Worm (Caenorhabditis elegans): ENCODE data around the gene T19H12.12.

T19H12.12 gene

DNA sequence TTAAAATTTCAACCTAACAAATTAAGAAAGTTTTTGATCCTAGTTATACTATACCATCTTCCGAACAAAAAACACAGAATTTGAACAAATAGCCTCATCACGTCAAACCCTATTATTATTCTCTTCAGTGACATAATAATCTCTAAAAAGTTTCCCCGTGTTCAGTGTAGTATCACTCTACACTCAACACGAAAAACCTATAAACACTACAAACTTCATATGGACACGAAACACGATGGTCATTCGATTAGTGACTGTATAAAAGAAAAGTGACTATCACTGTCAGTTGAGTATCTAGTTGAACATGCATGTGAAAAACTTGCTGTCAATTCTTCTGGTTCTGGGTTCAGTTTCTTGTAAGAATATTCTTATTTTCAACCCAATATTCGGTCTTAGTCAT, 19.1 kb downstream of the T19H12.12 start, which contains the start of gene ugt-8:
TSS of gene ugt-8 (plus strand) at position 235 of the 400 bp plus-strand sequence.
- no peak for TF ChIP-seq nhr-12 (tag; optimal IDR thresholded peaks at IDR 0.05)
- TF ChIP-seq sem-2 (GFP tag; optimal IDR thresholded peaks at IDR 0.05) = no peak
- TF ChIP-seq lin-32 (GFP tag; optimal IDR thresholded peaks at IDR 0.05) = no peak

DNA sequence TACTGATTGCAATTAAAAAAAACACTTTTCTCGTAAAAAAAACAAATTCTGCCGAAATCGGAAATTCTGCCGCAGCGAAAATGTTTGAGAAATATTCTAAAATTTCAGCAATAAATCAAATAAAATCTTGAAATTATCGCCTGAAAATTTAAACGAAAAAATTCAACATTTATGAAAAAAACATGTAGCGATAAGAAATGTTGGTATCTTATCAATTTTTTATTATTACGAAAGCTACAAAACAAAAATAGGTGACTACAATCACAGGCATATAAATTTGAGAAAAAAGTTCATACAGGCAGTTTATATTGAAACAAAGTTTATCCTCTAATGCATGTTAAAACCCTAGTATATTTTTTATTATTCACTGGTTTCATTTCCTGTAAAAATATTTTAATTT, 21.4 kb downstream of the T19H12.12 start, which contains the start of gene ugt-14:
TSS of gene ugt-14 (plus strand) at position 301 of the 400 bp plus-strand sequence.
- TF ChIP-seq hlh-1 (tag; optimal IDR thresholded peaks at IDR 0.05) (no peak), nhr-76 (tag; optimal IDR thresholded peaks at IDR 0.05) (no peak), ces-1 (GFP tag; optimal IDR thresholded peaks at IDR 0.05) (no peak), M03D4.4 (tag; optimal IDR thresholded peaks at IDR 0.05) (no peak), snpc-4 (tag; optimal IDR thresholded peaks at IDR 0.05) (no peak), elt-3 (tag; optimal IDR thresholded peaks at IDR 0.05) (no peak), lin-13 (tag; optimal IDR thresholded peaks at IDR 0.05) (no peak), flh-1 (GFP tag; optimal IDR thresholded peaks at IDR 0.05) (no peak), drap-1 (GFP tag; optimal IDR thresholded peaks at IDR 0.05) (no peak)

DNA sequence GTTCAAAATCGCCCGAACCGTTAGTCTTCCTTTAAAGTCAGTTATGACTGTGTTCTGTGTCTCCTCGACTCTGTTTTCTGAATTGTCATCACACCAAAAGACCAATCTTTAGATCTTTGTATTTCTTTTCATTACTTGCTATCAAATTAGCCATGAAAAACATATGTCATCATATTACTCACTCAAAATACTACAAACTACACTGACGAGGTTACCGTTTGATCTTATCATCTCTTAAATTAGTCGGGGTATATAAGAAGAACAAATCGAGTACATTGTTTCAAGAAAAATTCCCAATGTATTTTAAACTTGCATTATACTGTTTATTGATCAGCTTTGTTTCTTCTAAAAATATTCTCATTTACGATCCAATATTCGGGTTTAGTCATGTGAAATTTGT, 24.0 kb downstream of the T19H12.12 start, which contains the start of gene ugt-13:
TSS of gene ugt-13 (plus strand) at position 294 of the 400 bp plus-strand sequence.
- TF ChIP-seq ceh-43 (GFP tag; optimal IDR thresholded peaks at IDR 0.05) (no peak), flh-1 (GFP tag; optimal IDR thresholded peaks at IDR 0.05) (no peak), lin-13 (tag; optimal IDR thresholded peaks at IDR 0.05) (no peak), lin-32 (GFP tag; optimal IDR thresholded peaks at IDR 0.05) (no peak), ceh-39 (tag; optimal IDR thresholded peaks at IDR 0.05) (no peak), drap-1 (GFP tag; optimal IDR thresholded peaks at IDR 0.05) (no peak), ces-1 (GFP tag; optimal IDR thresholded peaks at IDR 0.05) (no peak), elt-3 (tag; optimal IDR thresholded peaks at IDR 0.05) (no peak), unc-39 (tag; optimal IDR thresholded peaks at IDR 0.05) (no peak), bed-3 (GFP tag; optimal IDR thresholded peaks at IDR 0.05) (no peak), hlh-1 (tag; optimal IDR thresholded peaks at IDR 0.05) (no peak), nhr-237 (tag; optimal IDR thresholded peaks at IDR 0.05) (no peak), nhr-2 (tag; optimal IDR thresholded peaks at IDR 0.05) (no peak), blmp-1 (tag; optimal IDR thresholded peaks at IDR 0.05) (no peak), elt-1 (tag; optimal IDR thresholded peaks at IDR 0.05; ENCODE audit: borderline replicate concordance, insufficient read depth) (no peak), nhr-12 (tag; optimal IDR thresholded peaks at IDR 0.05) (no peak), sem-2 (GFP tag; optimal IDR thresholded peaks at IDR 0.05) (no peak), mep-1 (tag; optimal IDR thresholded peaks at IDR 0.05) (no peak), pha-4 (tag; optimal IDR thresholded peaks at IDR 0.05) (no peak), M03D4.4 (tag; optimal IDR thresholded peaks at IDR 0.05) (no peak)

DNA sequence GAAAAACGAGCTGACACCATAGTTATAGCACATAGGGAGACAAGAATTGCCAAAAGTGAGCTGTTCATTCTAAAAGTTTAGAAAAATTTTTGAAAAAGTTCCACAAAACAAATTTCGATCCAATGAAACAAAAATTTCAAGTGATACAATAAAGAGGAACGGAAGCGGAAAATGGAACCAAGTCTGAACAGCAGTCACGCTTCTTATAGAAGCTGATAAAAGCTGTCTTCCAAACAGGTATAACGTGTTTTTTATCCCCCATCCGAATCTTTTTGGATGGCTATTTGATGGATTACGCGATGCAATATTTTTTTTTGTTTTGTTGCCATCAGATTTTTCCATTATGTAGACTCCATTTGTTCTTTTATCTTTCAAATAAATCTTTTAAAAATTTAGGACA, 27.7 kb downstream of the T19H12.12 start, which contains the start of gene H23N18.5:
TSS of gene H23N18.5 (minus strand) at position 69 of the 400 bp plus-strand sequence.
- TF ChIP-seq elt-1 (tag; optimal IDR thresholded peaks at IDR 0.05; ENCODE audit: borderline replicate concordance, insufficient read depth) = peak; percentile 0
- no peak for TF ChIP-seq ceh-39 (tag; optimal IDR thresholded peaks at IDR 0.05)
- no peak for TF ChIP-seq nhr-28 (tag; optimal IDR thresholded peaks at IDR 0.05)
- no peak for TF ChIP-seq nhr-12 (tag; optimal IDR thresholded peaks at IDR 0.05)
- no peak for TF ChIP-seq ztf-11 (tag; optimal IDR thresholded peaks at IDR 0.05)
- no peak for TF ChIP-seq sptf-1 (tag; optimal IDR thresholded peaks at IDR 0.05)
- no peak for TF ChIP-seq nhr-2 (tag; optimal IDR thresholded peaks at IDR 0.05)

DNA sequence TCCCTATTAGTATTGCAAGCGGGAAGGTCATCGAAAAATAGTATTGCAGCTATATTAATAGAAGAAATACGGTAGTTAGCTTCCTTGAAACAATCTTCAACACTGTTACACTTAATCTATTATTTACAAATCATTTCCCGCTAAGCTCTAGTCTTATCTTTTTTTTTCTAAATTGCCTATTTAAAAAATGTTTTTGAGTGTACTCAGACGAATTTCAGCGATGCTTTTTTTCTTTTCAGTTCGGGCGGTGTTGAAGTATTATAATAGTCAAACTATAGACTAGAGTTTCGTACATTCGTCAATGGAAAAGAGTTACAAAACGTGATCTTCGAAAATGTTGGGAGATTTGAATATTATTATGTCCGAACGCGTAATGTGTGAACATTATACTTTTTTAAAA, 29.3 kb downstream of the T19H12.12 start:
- TF ChIP-seq ceh-39 (tag; optimal IDR thresholded peaks at IDR 0.05) (no peak), mls-2 (tag; optimal IDR thresholded peaks at IDR 0.05) (no peak), ces-1 (GFP tag; optimal IDR thresholded peaks at IDR 0.05) (no peak), unc-39 (tag; optimal IDR thresholded peaks at IDR 0.05) (no peak), nhr-237 (tag; optimal IDR thresholded peaks at IDR 0.05) (no peak), snpc-4 (tag; optimal IDR thresholded peaks at IDR 0.05) (no peak), ceh-43 (GFP tag; optimal IDR thresholded peaks at IDR 0.05) (no peak), zip-8 (tag; optimal IDR thresholded peaks at IDR 0.05) (no peak), mab-5 (tag; optimal IDR thresholded peaks at IDR 0.05) (no peak), nhr-2 (tag; optimal IDR thresholded peaks at IDR 0.05) (no peak)

DNA sequence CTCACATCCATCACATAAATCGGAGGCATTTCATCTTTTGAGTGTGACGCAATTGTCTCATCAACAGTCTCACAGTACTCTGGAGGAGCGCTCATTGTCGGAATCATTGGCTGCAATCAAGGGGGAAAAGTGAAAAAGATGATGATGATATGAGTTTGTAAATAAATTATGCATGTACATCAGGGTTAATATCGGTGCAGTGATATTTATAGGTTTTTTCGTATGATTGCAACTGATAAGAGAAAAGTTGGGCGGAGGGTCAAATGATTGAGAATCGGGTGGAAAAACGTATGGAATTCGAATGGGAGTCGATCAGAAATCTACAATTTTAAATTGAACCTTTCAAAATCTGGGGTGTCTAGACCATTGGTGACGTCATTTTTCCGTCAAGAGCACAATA, 30.3 kb downstream of the T19H12.12 start, which contains the start of gene H23N18.6:
TSS of gene H23N18.6 (minus strand) at position 201 of the 400 bp plus-strand sequence.
- no peak for TF ChIP-seq flh-1 (GFP tag; optimal IDR thresholded peaks at IDR 0.05)
- TF ChIP-seq unc-39 (tag; optimal IDR thresholded peaks at IDR 0.05) = no peak
- no peak for TF ChIP-seq ceh-39 (tag; optimal IDR thresholded peaks at IDR 0.05)
- no peak for TF ChIP-seq mab-5 (tag; optimal IDR thresholded peaks at IDR 0.05)
- no peak for TF ChIP-seq unc-62 (GFP tag; optimal IDR thresholded peaks at IDR 0.05)
- TF ChIP-seq mep-1 (tag; optimal IDR thresholded peaks at IDR 0.05) = no peak

All from whole organism, mixed stage, embryonic.